Worm (Caenorhabditis elegans) whole organism, late embryonic: Measurements from ENCODE around the gene F23H11.5.

Experiments
- C08G9.2 ChIP-seq: sonication (generic microtip); optimal IDR thresholded peaks from 2 replicates; lab custom pipeline; 2016; ENCODE audit warnings: mild to moderate bottlenecking, missing genetic modification characterization, moderate library complexity, missing compliant biosample characterization
- K09A11.1 ChIP-seq: sonication (generic microtip); optimal IDR thresholded peaks from 2 replicates; lab custom pipeline; 2017; ENCODE audit warnings: antibody characterized with exemption, mild to moderate bottlenecking, missing genetic modification characterization, missing compliant biosample characterization; ENCODE audit not compliant: insufficient read depth
- T23F11.4 ChIP-seq: fragments of 200-800 bp; sonication (Bioruptor generic); optimal IDR thresholded peaks from 2 replicates; lab custom pipeline; 2018; ENCODE audit warnings: mild to moderate bottlenecking, missing genetic modification characterization, missing compliant biosample characterization
- Y22D7AL.16 ChIP-seq: sonication (generic microtip); optimal IDR thresholded peaks from 2 replicates; lab custom pipeline; 2016; ENCODE audit warnings: missing genetic modification characterization, missing compliant biosample characterization
- ceh-14 ChIP-seq: sonication (generic microtip); optimal IDR thresholded peaks from 2 replicates; lab custom pipeline; 2016; ENCODE audit warnings: missing genotype, missing genetic modification characterization, missing compliant biosample characterization
- ceh-19 ChIP-seq: fragments of 200-800 bp; sonication (Bioruptor generic); optimal IDR thresholded peaks from 2 replicates; lab custom pipeline; 2018; ENCODE audit warnings: mild to moderate bottlenecking, missing genetic modification characterization, missing compliant biosample characterization
- ceh-2 ChIP-seq: sonication (generic microtip); optimal IDR thresholded peaks from 2 replicates; lab custom pipeline; 2016; ENCODE audit warnings: missing genotype, missing genetic modification characterization, missing compliant biosample characterization
- ceh-30 ChIP-seq: fragments of 150-350 bp; optimal IDR thresholded peaks from 2 replicates; lab custom pipeline; 2014; ENCODE audit warnings: missing biosample characterization, missing genetic modification characterization
- ceh-31 ChIP-seq: sonication (generic microtip); optimal IDR thresholded peaks from 2 replicates; lab custom pipeline; 2016; ENCODE audit warnings: missing genetic modification characterization, missing compliant biosample characterization
- che-1 ChIP-seq: sonication (generic microtip); optimal IDR thresholded peaks from 2 replicates; lab custom pipeline; 2016; ENCODE audit warnings: mild to moderate bottlenecking, missing genetic modification characterization, missing compliant biosample characterization
- elt-2 ChIP-seq: sonication (generic microtip); optimal IDR thresholded peaks from 2 replicates; lab custom pipeline; 2016; ENCODE audit warnings: missing genetic modification reagents, missing genetic modification characterization, missing compliant biosample characterization
- elt-4 ChIP-seq: sonication (generic microtip); optimal IDR thresholded peaks from 2 replicates; lab custom pipeline; 2016; ENCODE audit warnings: missing genetic modification characterization, missing compliant biosample characterization
- ets-4 ChIP-seq: sonication (generic microtip); optimal IDR thresholded peaks from 2 replicates; lab custom pipeline; 2016; ENCODE audit warnings: missing genetic modification characterization, missing compliant biosample characterization
- eyg-1 ChIP-seq: sonication (generic microtip); optimal IDR thresholded peaks from 2 replicates; lab custom pipeline; 2016; ENCODE audit warnings: missing genotype, missing genetic modification characterization, missing compliant biosample characterization
- fax-1 ChIP-seq: sonication (generic microtip); optimal IDR thresholded peaks from 2 replicates; lab custom pipeline; 2016; ENCODE audit warnings: missing genotype, missing genetic modification characterization, missing compliant biosample characterization
- fkh-10 ChIP-seq: fragments of 150-350 bp; optimal IDR thresholded peaks from 2 replicates; lab custom pipeline; 2014; ENCODE audit warnings: missing biosample characterization, missing genetic modification reagents, missing genetic modification characterization
- fkh-6 ChIP-seq: sonication (generic microtip); optimal IDR thresholded peaks from 2 replicates; lab custom pipeline; 2016; ENCODE audit warnings: missing genetic modification characterization, missing compliant biosample characterization
- gmeb-2 ChIP-seq: sonication (generic microtip); optimal IDR thresholded peaks from 2 replicates; lab custom pipeline; 2016; ENCODE audit warnings: missing genetic modification characterization, inconsistent platforms, missing compliant biosample characterization
- hlh-15 ChIP-seq: sonication (generic microtip); optimal IDR thresholded peaks from 2 replicates; lab custom pipeline; 2016; ENCODE audit warnings: missing genetic modification characterization, missing compliant biosample characterization
- hlh-30 ChIP-seq: sonication (generic microtip); optimal IDR thresholded peaks from 2 replicates; lab custom pipeline; 2017; ENCODE audit warnings: antibody characterized with exemption, missing genetic modification characterization, missing compliant biosample characterization; ENCODE audit not compliant: insufficient read depth
- hlh-6 ChIP-seq: sonication (generic microtip); optimal IDR thresholded peaks from 2 replicates; lab custom pipeline; 2016; ENCODE audit warnings: missing genotype, missing genetic modification characterization, missing compliant biosample characterization
- hlh-8 ChIP-seq: sonication (generic microtip); optimal IDR thresholded peaks from 2 replicates; lab custom pipeline; 2016; ENCODE audit warnings: missing genotype, missing genetic modification characterization, missing compliant biosample characterization
- lim-6 ChIP-seq: sonication (generic microtip); optimal IDR thresholded peaks from 2 replicates; lab custom pipeline; 2016; ENCODE audit warnings: missing genetic modification characterization, missing compliant biosample characterization
- lin-11 ChIP-seq: fragments of 200-800 bp; sonication (Bioruptor generic); optimal IDR thresholded peaks from 2 replicates; lab custom pipeline; 2018; ENCODE audit warnings: mild to moderate bottlenecking, missing genetic modification characterization, missing compliant biosample characterization
- madf-2 ChIP-seq: sonication (generic microtip); optimal IDR thresholded peaks from 2 replicates; lab custom pipeline; 2017; ENCODE audit warnings: missing genetic modification characterization, missing compliant biosample characterization
- nhr-11 ChIP-seq: fragments of 150-350 bp; optimal IDR thresholded peaks from 2 replicates; lab custom pipeline; 2014; ENCODE audit warnings: missing biosample characterization, missing genetic modification characterization
- npax-4 ChIP-seq: sonication (generic microtip); optimal IDR thresholded peaks from 2 replicates; lab custom pipeline; 2016; ENCODE audit warnings: missing genetic modification characterization, missing compliant biosample characterization
- pat-9 ChIP-seq: fragments of 200-800 bp; sonication (Bioruptor generic); optimal IDR thresholded peaks from 2 replicates; lab custom pipeline; 2018; ENCODE audit warnings: mild to moderate bottlenecking, missing genetic modification characterization, moderate library complexity, missing compliant biosample characterization
- pax-1 ChIP-seq: fragments of 150-350 bp; optimal IDR thresholded peaks from 2 replicates; lab custom pipeline; 2014; ENCODE audit warnings: missing biosample characterization, missing genetic modification characterization
- pha-2 ChIP-seq: sonication (generic microtip); optimal IDR thresholded peaks from 2 replicates; lab custom pipeline; 2017; ENCODE audit warnings: mild to moderate bottlenecking, missing genetic modification characterization, missing compliant biosample characterization
- sdc-2 ChIP-seq: sonication (generic microtip); optimal IDR thresholded peaks from 2 replicates; lab custom pipeline; 2016; ENCODE audit warnings: missing genotype, missing genetic modification characterization, missing compliant biosample characterization
- sox-2 ChIP-seq: fragments of 200-800 bp; sonication (Bioruptor generic); IDR thresholded peaks from 2 replicates; pipeline ENCODE4 v1.3.6; 2022; ENCODE audit warnings: missing genetic modification reagents, missing genetic modification characterization, missing compliant biosample characterization
- syd-9 ChIP-seq: sonication (generic microtip); optimal IDR thresholded peaks from 2 replicates; lab custom pipeline; 2016; ENCODE audit warnings: mild to moderate bottlenecking, missing genetic modification characterization, moderate library complexity, missing compliant biosample characterization
- tbx-2 ChIP-seq: sonication (generic microtip); optimal IDR thresholded peaks from 2 replicates; lab custom pipeline; 2016; ENCODE audit warnings: missing genetic modification characterization, missing compliant biosample characterization
- tbx-7 ChIP-seq: sonication (generic microtip); optimal IDR thresholded peaks from 2 replicates; lab custom pipeline; 2016; ENCODE audit warnings: missing genotype, missing genetic modification characterization, missing compliant biosample characterization
- ttx-3 ChIP-seq: sonication (generic microtip); optimal IDR thresholded peaks from 2 replicates; lab custom pipeline; 2016; ENCODE audit warnings: missing genetic modification reagents, missing genetic modification characterization, missing compliant biosample characterization
- zip-5 ChIP-seq: sonication (generic microtip); optimal IDR thresholded peaks from 2 replicates; lab custom pipeline; 2016; ENCODE audit warnings: missing genetic modification characterization, missing compliant biosample characterization
- ztf-16 ChIP-seq: sonication (generic microtip); optimal IDR thresholded peaks from 2 replicates; lab custom pipeline; 2017; ENCODE audit warnings: missing genetic modification characterization, missing compliant biosample characterization

The F23H11.5 gene

DNA sequence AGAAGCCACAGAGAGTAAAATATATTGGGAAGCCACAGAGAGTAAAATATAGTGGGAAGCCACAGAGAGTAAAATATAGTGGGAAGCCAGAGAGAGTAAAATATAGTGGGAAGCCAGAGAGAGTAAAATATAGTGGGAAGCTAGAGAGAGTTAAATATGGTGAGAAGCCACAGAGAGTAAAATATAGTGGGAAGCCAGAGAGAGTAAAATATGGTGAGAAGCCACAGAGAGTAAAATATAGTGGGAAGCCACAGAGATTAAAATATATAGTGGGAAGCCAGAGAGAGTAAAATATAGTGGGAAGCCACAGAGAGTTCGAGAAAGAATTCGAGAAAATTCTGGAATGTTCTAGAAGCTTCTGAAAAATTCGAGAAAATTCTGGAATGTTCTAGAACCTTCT, 21.0 kb upstream of the F23H11.5 start (continued):
- TF ChIP-seq fax-1 (peak; percentile 79), lim-6 (tag; lab: Kevin White, UChicago) (peak; percentile 91), tbx-7 (tag; lab: Kevin White, UChicago) (peak; percentile 62), Y22D7AL.16 (peak; percentile 97), ceh-31 (tag; lab: Kevin White, UChicago) (peak; percentile 81), elt-2 (tag; lab: Kevin White, UChicago) (peak; percentile 19), pha-2 (tag; lab: Kevin White, UChicago) (peak; percentile 18), che-1 (tag; lab: Kevin White, UChicago) (peak; percentile 84)

ce11 chrIII:926216-926615, 15.8 kb upstream of the F23H11.5 start, which contains the start of gene pef-1:
TSS of gene pef-1 (minus strand) at chrIII:926316.
- TF ChIP-seq zip-5 (tag; lab: Kevin White, UChicago) (no peak), T23F11.4 (GFP tag; lab: Kevin White, UChicago) (no peak), fax-1 (no peak), ceh-30 (tag; lab: Kevin White, UChicago) (no peak), pat-9 (no peak), hlh-8 (tag; lab: Kevin White, UChicago) (no peak), ceh-19 (no peak), hlh-15 (no peak), gmeb-2 (no peak)

DNA sequence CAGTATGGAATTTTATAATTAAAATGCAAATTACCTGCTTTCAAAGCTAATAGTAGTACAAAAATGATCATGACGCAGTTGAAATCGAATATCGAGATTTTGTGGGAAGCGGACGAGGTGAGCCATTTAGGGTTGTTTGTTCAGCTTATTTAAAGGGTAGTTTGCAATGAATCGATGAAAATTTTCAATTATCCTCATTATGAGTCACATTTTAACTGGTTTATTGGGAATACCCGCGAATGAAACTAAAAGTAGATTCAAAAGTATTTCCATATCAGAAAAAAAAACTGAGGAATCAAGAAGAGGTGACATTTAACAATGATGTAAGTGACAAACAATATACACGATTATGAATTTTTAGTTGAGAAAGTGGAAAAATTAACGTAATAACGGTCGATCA, 8.9 kb upstream of the F23H11.5 start, which contains the start of gene F23H11.7:
Gene F23H11.7, minus strand, starts transcription at position 101 of the 400 bp plus-strand sequence.
- no peak for TF ChIP-seq ceh-2 (tag; lab: Kevin White, UChicago)
- no peak for TF ChIP-seq Y22D7AL.16
- no peak for TF ChIP-seq C08G9.2 (tag; lab: Kevin White, UChicago)
- TF ChIP-seq fax-1 = no peak
- TF ChIP-seq pat-9 = no peak
- no peak for TF ChIP-seq syd-9
- no peak for TF ChIP-seq ztf-16 (tag; lab: Kevin White, UChicago)
- no peak for TF ChIP-seq ets-4 (tag; lab: Kevin White, UChicago)
- TF ChIP-seq npax-4 (tag; lab: Kevin White, UChicago) = no peak
- TF ChIP-seq pax-1 = no peak
- no peak for TF ChIP-seq hlh-30 (tag; lab: Kevin White, UChicago)
- TF ChIP-seq fkh-6 (tag; lab: Kevin White, UChicago) = no peak
- TF ChIP-seq nhr-11 (tag; lab: Kevin White, UChicago) = no peak
- no peak for TF ChIP-seq sdc-2 (tag; lab: Kevin White, UChicago)

- TF ChIP-seq ttx-3 (tag; lab: Kevin White, UChicago) (no peak), che-1 (tag; lab: Kevin White, UChicago) (no peak), tbx-2 (tag; lab: Kevin White, UChicago) (no peak), pax-1 (no peak), eyg-1 (tag; lab: Kevin White, UChicago) (no peak), Y22D7AL.16 (no peak), lim-6 (tag; lab: Kevin White, UChicago) (no peak), hlh-6 (tag; lab: Kevin White, UChicago) (no peak), madf-2 (tag; lab: Kevin White, UChicago) (no peak), ceh-19 (no peak), zip-5 (tag; lab: Kevin White, UChicago) (no peak), K09A11.1 (tag; lab: Kevin White, UChicago) (no peak)
Observed at ce11 chrIII:916897-917296, 6.5 kb upstream of the F23H11.5 start, which contains the start of gene idpp-13. TSS of gene idpp-13 (minus strand) at chrIII:916997.

- TF ChIP-seq pha-2 (tag; lab: Kevin White, UChicago) = no peak
- TF ChIP-seq sox-2 (GFP tag; lab: Robert Waterston, UW) = no peak
- no peak for TF ChIP-seq ttx-3 (tag; lab: Kevin White, UChicago)
- no peak for TF ChIP-seq lim-6 (tag; lab: Kevin White, UChicago)
- TF ChIP-seq tbx-2 (tag; lab: Kevin White, UChicago) = no peak
- no peak for TF ChIP-seq fkh-10 (GFP tag; lab: Kevin White, UChicago)
- TF ChIP-seq lin-11 (tag; lab: Kevin White, UChicago) = no peak
- TF ChIP-seq ztf-16 (tag; lab: Kevin White, UChicago) = no peak
- TF ChIP-seq zip-5 (tag; lab: Kevin White, UChicago) = no peak
- no peak for TF ChIP-seq npax-4 (tag; lab: Kevin White, UChicago)
- no peak for TF ChIP-seq elt-4
- TF ChIP-seq ceh-14 = no peak
- TF ChIP-seq, all 69 proteins: peak for 0
Observed at ce11 chrIII:909540-909939, 850 bp downstream of the F23H11.5 start, which contains the start of gene crls-1. TSS of gene crls-1 (minus strand) at chrIII:909902.
